Fruit fly (Drosophila melanogaster) whole organism, embryonic: ENCODE results near the gene CG31275.
A peak's percentile ranks its signal among the peaks of the same experiment; 100 is the strongest.

Experiments used
- Abd-B ChIP-seq: fragments of 200-800 bp; sonication (Bioruptor generic); optimal IDR thresholded peaks from 2 replicates; lab custom pipeline; 2018; ENCODE audit warnings: missing biosample characterization, mild to moderate bottlenecking, missing genetic modification characterization, moderate library complexity
- Aef1 ChIP-seq: fragments of 200-800 bp; sonication (Bioruptor generic); IDR thresholded peaks from 3 replicates; pipeline ENCODE4 v1.3.6; 2022; ENCODE audit warnings: missing biosample characterization, missing genetic modification characterization
- CG10543 ChIP-seq: fragments of 200-800 bp; sonication (Bioruptor generic); optimal IDR thresholded peaks from 3 replicates; lab custom pipeline; 2017; ENCODE audit warnings: missing biosample characterization, mild to moderate bottlenecking, missing genetic modification characterization, moderate library complexity
- CG10979 ChIP-seq: fragments of 200-800 bp; sonication (Bioruptor generic); optimal IDR thresholded peaks from 2 replicates; lab custom pipeline; 2018; ENCODE audit warnings: missing biosample characterization, mild to moderate bottlenecking, missing genetic modification characterization, moderate library complexity
- CG11560 ChIP-seq: fragments of 200-800 bp; sonication (Bioruptor generic); IDR thresholded peaks from 3 replicates; pipeline ENCODE4 v1.3.6; 2022; ENCODE audit warnings: missing biosample characterization, missing genetic modification characterization
- CG12299 ChIP-seq: fragments of 200-800 bp; sonication (Bioruptor generic); optimal IDR thresholded peaks from 2 replicates; lab custom pipeline; 2018; ENCODE audit warnings: missing biosample characterization, mild to moderate bottlenecking, missing genetic modification characterization
- CG12769 ChIP-seq: fragments of 200-800 bp; sonication (Bioruptor generic); optimal IDR thresholded peaks from 2 replicates; lab custom pipeline; 2019; ENCODE audit warnings: missing biosample characterization, mild to moderate bottlenecking, missing genetic modification characterization, moderate library complexity
- CG13424 ChIP-seq: fragments of 200-800 bp; sonication (Bioruptor generic); optimal IDR thresholded peaks from 2 replicates; lab custom pipeline; 2019; ENCODE audit warnings: missing biosample characterization, mild to moderate bottlenecking, missing genetic modification characterization, moderate library complexity
- CG14441 ChIP-seq: fragments of 200-800 bp; sonication (Bioruptor generic); IDR thresholded peaks from 2 replicates; pipeline ENCODE4 v1.3.6; 2022; ENCODE audit warnings: missing biosample characterization, missing genetic modification characterization
- CG1647 ChIP-seq: fragments of 200-800 bp; sonication (Bioruptor generic); optimal IDR thresholded peaks from 3 replicates; lab custom pipeline; 2016; ENCODE audit warnings: missing biosample characterization, missing genetic modification characterization
- CG1832 ChIP-seq: fragments of 200-800 bp; sonication (Bioruptor generic); optimal IDR thresholded peaks from 2 replicates; lab custom pipeline; 2017; ENCODE audit warnings: missing biosample characterization, mild to moderate bottlenecking, missing genetic modification characterization, inconsistent platforms
- CG18476 ChIP-seq: fragments of 200-800 bp; sonication (Bioruptor generic); optimal IDR thresholded peaks from 2 replicates; lab custom pipeline; 2016; ENCODE audit warnings: missing biosample characterization, mild to moderate bottlenecking, missing genetic modification characterization
- CG2875 ChIP-seq: fragments of 200-800 bp; sonication (Bioruptor generic); optimal IDR thresholded peaks from 2 replicates; lab custom pipeline; 2017; ENCODE audit warnings: missing biosample characterization, mild to moderate bottlenecking, missing genetic modification characterization, missing genetic modification reagents
- CG2889 ChIP-seq: fragments of 200-800 bp; sonication (Bioruptor generic); IDR thresholded peaks from 3 replicates; pipeline ENCODE4 v1.3.6; 2022; ENCODE audit warnings: missing biosample characterization, missing genetic modification characterization
- CG3065 ChIP-seq: fragments of 200-800 bp; sonication (Bioruptor generic); optimal IDR thresholded peaks from 2 replicates; lab custom pipeline; 2016; ENCODE audit warnings: missing biosample characterization, missing genetic modification characterization
- CG31388 ChIP-seq: fragments of 200-800 bp; sonication (Bioruptor generic); optimal IDR thresholded peaks from 2 replicates; lab custom pipeline; 2016; ENCODE audit warnings: missing biosample characterization, missing genetic modification characterization
- CG33213 ChIP-seq: fragments of 200-800 bp; sonication (Bioruptor generic); optimal IDR thresholded peaks from 3 replicates; lab custom pipeline; 2016; ENCODE audit warnings: missing biosample characterization, missing genetic modification characterization
- CG34376 ChIP-seq: fragments of 200-800 bp; sonication (Bioruptor generic); optimal IDR thresholded peaks from 2 replicates; lab custom pipeline; 2018; ENCODE audit warnings: missing biosample characterization, mild to moderate bottlenecking, missing genetic modification characterization
- CG34422 ChIP-seq: fragments of 200-800 bp; sonication (Bioruptor generic); IDR thresholded peaks from 3 replicates; pipeline ENCODE4 v1.3.6; 2022; ENCODE audit warnings: missing biosample characterization, missing genetic modification characterization
- CG3726 ChIP-seq: fragments of 200-800 bp; sonication (Bioruptor generic); IDR thresholded peaks from 3 replicates; pipeline ENCODE4, ENCODE4 v1.3.6; 2022; ENCODE audit warnings: missing biosample characterization, missing genetic modification characterization
- CG3995 ChIP-seq: fragments of 200-800 bp; sonication (Bioruptor generic); optimal IDR thresholded peaks from 3 replicates; lab custom pipeline; 2016; ENCODE audit warnings: missing biosample characterization, missing genetic modification characterization
- CG7271 ChIP-seq: fragments of 200-800 bp; sonication (Bioruptor generic); optimal IDR thresholded peaks from 2 replicates; lab custom pipeline; 2018; ENCODE audit warnings: missing biosample characterization, mild to moderate bottlenecking, missing genetic modification characterization, moderate library complexity
- CG7556 ChIP-seq: fragments of 200-800 bp; sonication (Bioruptor generic); optimal IDR thresholded peaks from 2 replicates; lab custom pipeline; 2017; ENCODE audit warnings: missing biosample characterization, mild to moderate bottlenecking, missing genetic modification characterization
- CG8281 ChIP-seq: fragments of 200-800 bp; sonication (Bioruptor generic); optimal IDR thresholded peaks from 2 replicates; lab custom pipeline; 2018; ENCODE audit warnings: missing biosample characterization, mild to moderate bottlenecking, missing genetic modification characterization, moderate library complexity
- CG8765 ChIP-seq: fragments of 200-800 bp; sonication (Bioruptor generic); IDR thresholded peaks from 2 replicates; pipeline ENCODE4 v1.3.6; 2022; ENCODE audit warnings: missing biosample characterization, missing genetic modification characterization
- CHES-1-like ChIP-seq: fragments of 200-800 bp; sonication (Bioruptor generic); optimal IDR thresholded peaks from 2 replicates; lab custom pipeline; 2016; ENCODE audit warnings: missing biosample characterization, missing genetic modification characterization
- Hr51 ChIP-seq, 2 experiments: fragments of 200-800 bp; sonication (Bioruptor generic); optimal IDR thresholded peaks; 2 replicates in 1 of 2; 3 replicates in 1 of 2; lab custom pipeline; 2016 to 2018; ENCODE audit warnings: missing biosample characterization in 2 of 2, missing genetic modification characterization in 2 of 2, mild to moderate bottlenecking in 1 of 2, moderate library complexity in 1 of 2
- Lpt ChIP-seq: fragments of >200 bp; optimal IDR thresholded peaks from 2 replicates; lab custom pipeline; 2018; ENCODE audit warnings: missing biosample characterization, missing genetic modification characterization
- Mad ChIP-seq: fragments of 200-800 bp; sonication (Bioruptor generic); optimal IDR thresholded peaks from 2 replicates; lab custom pipeline; 2016; ENCODE audit warnings: missing biosample characterization, missing genetic modification characterization
- PHDP ChIP-seq: fragments of 200-800 bp; sonication (Bioruptor generic); optimal IDR thresholded peaks from 3 replicates; lab custom pipeline; 2018; ENCODE audit warnings: missing biosample characterization, mild to moderate bottlenecking, missing genetic modification characterization, moderate library complexity
- Pdp1 ChIP-seq, 2 experiments: fragments of 200-800 bp; sonication (Bioruptor generic); optimal IDR thresholded peaks; 3 replicates each; lab custom pipeline; 2016; ENCODE audit warnings: missing biosample characterization in 2 of 2, missing genetic modification characterization in 2 of 2, mild to moderate bottlenecking in 1 of 2, moderate library complexity in 1 of 2
- bab2 ChIP-seq: fragments of 200-800 bp; sonication (Bioruptor generic); optimal IDR thresholded peaks from 2 replicates; lab custom pipeline; 2016; ENCODE audit warnings: missing biosample characterization, missing genetic modification characterization
- bcd ChIP-seq: fragments of 200-800 bp; sonication (Bioruptor generic); optimal IDR thresholded peaks from 2 replicates; lab custom pipeline; 2017; ENCODE audit warnings: missing biosample characterization, mild to moderate bottlenecking, missing genetic modification characterization
- bigmax ChIP-seq: fragments of 200-800 bp; sonication (Bioruptor generic); optimal IDR thresholded peaks from 2 replicates; lab custom pipeline; 2018; ENCODE audit warnings: missing biosample characterization, mild to moderate bottlenecking, missing genetic modification characterization
- chm ChIP-seq: fragments of 200-800 bp; sonication (Bioruptor generic); IDR thresholded peaks from 2 replicates; pipeline ENCODE4 v1.3.6; 2022; ENCODE audit warnings: missing biosample characterization, missing genetic modification characterization
- dan ChIP-seq: fragments of 200-800 bp; sonication (Bioruptor generic); IDR thresholded peaks from 2 replicates; pipeline ENCODE4 v1.3.6; 2022; ENCODE audit warnings: missing biosample characterization, missing genetic modification characterization
- danr ChIP-seq: fragments of 200-800 bp; sonication (Bioruptor generic); IDR thresholded peaks from 2 replicates; pipeline ENCODE4 v1.3.6; 2022; ENCODE audit warnings: missing biosample characterization, missing genetic modification characterization
- dati ChIP-seq: fragments of 200-800 bp; sonication (Bioruptor generic); IDR thresholded peaks from 2 replicates; pipeline ENCODE4 v1.3.6; 2022; ENCODE audit warnings: missing biosample characterization, missing genetic modification characterization
- dpn ChIP-seq, 2 experiments: fragments of 200-800 bp; sonication (Bioruptor generic); optimal IDR thresholded peaks; 3 replicates each; lab custom pipeline; 2016; ENCODE audit warnings: missing biosample characterization in 2 of 2, missing genetic modification characterization in 2 of 2
- ftz-f1 ChIP-seq: fragments of 200-800 bp; sonication (Bioruptor generic); optimal IDR thresholded peaks from 2 replicates; lab custom pipeline; 2016; ENCODE audit warnings: missing biosample characterization, missing genetic modification characterization
- grau ChIP-seq: fragments of 200-800 bp; optimal IDR thresholded peaks from 3 replicates; lab custom pipeline; 2019; ENCODE audit warnings: missing biosample characterization, mild to moderate bottlenecking, missing genetic modification characterization, moderate library complexity
- ind ChIP-seq: fragments of 200-800 bp; sonication (Bioruptor generic); optimal IDR thresholded peaks from 3 replicates; lab custom pipeline; 2016; ENCODE audit warnings: missing biosample characterization, missing genetic modification characterization
- inv ChIP-seq: fragments of 200-800 bp; sonication (Bioruptor generic); IDR thresholded peaks from 2 replicates; pipeline ENCODE4 v1.3.6; 2022; ENCODE audit warnings: missing biosample characterization, missing genetic modification characterization; ENCODE audit not compliant: partially characterized antibody
- mam ChIP-seq: fragments of 200-800 bp; sonication (Bioruptor generic); optimal IDR thresholded peaks from 3 replicates; lab custom pipeline; 2016; ENCODE audit warnings: missing biosample characterization, missing genetic modification characterization
- mirr ChIP-seq: fragments of 200-800 bp; sonication (Bioruptor generic); optimal IDR thresholded peaks from 3 replicates; lab custom pipeline; 2018; ENCODE audit warnings: missing biosample characterization, mild to moderate bottlenecking, missing genetic modification characterization
- oc ChIP-seq: fragments of 200-800 bp; sonication (Bioruptor generic); optimal IDR thresholded peaks from 2 replicates; lab custom pipeline; 2018; ENCODE audit warnings: missing biosample characterization, mild to moderate bottlenecking, missing genetic modification characterization, moderate library complexity
- repo ChIP-seq: fragments of 200-800 bp; sonication (Bioruptor generic); optimal IDR thresholded peaks from 2 replicates; lab custom pipeline; 2016; ENCODE audit warnings: missing biosample characterization, missing genetic modification characterization
- sima ChIP-seq: fragments of 200-800 bp; sonication (Bioruptor generic); optimal IDR thresholded peaks from 2 replicates; lab custom pipeline; 2016; ENCODE audit warnings: missing biosample characterization, missing genetic modification characterization
- slp2 ChIP-seq: fragments of 200-800 bp; sonication (Bioruptor generic); optimal IDR thresholded peaks from 2 replicates; lab custom pipeline; 2016; ENCODE audit warnings: missing biosample characterization, missing genetic modification characterization
- twi ChIP-seq: fragments of 200-800 bp; optimal IDR thresholded peaks from 2 replicates; lab custom pipeline; 2019; ENCODE audit warnings: missing biosample characterization, mild to moderate bottlenecking, missing genetic modification characterization, moderate library complexity
- wor ChIP-seq: fragments of 200-800 bp; sonication (Bioruptor generic); IDR thresholded peaks from 2 replicates; pipeline ENCODE4 v1.3.6; 2022; ENCODE audit warnings: missing biosample characterization, missing genetic modification characterization

CG31275 gene

DNA sequence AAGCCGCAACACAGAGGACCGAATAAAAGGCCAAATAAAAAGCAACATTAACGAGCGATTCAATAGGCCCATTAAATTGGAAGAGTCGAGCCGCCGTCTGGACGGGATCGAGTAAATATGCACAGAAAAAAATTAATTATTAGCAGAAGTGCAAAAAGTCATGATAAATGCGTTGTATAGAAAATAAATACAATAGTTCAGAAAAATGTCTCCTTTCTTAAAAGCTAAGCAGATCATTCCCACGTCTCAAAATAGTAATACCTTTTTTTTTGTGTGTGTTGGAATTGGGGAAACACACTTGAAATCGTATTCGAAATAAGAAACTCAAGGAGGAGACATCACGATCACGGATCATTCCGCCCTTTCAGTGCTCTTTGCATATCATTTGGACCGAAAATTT, 18.3 kb upstream of the CG31275 start (continued):
- no peak for TF ChIP-seq dati
- no peak; the same call in 1 of the 2 replicates for TF ChIP-seq CG8765
- no peak for TF ChIP-seq CG2889 (GFP tag; lab: Robert Waterston, UW)
- no peak for TF ChIP-seq CG34422 (GFP tag; lab: Robert Waterston, UW)
- TF ChIP-seq CG14441: peak; percentile 36; the same call in 1 of the 2 replicates
- no peak for TF ChIP-seq inv
- no peak for TF ChIP-seq CG1832 (GFP tag; lab: Kevin White, UChicago)
- TF ChIP-seq repo (GFP tag; lab: Kevin White, UChicago): no peak
- TF ChIP-seq bigmax (GFP tag; lab: Kevin White, UChicago): no peak
- TF ChIP-seq slp2 (GFP tag; lab: Kevin White, UChicago): no peak
- no peak for TF ChIP-seq CG34376 (GFP tag; lab: Kevin White, UChicago)
- TF ChIP-seq mirr (GFP tag; lab: Kevin White, UChicago): no peak
- no peak for TF ChIP-seq CG3995 (GFP tag; lab: Kevin White, UChicago)
- TF ChIP-seq bab2 (GFP tag; lab: Kevin White, UChicago): peak; percentile 34
- TF ChIP-seq CG1647: peak; percentile 1
- no peak for TF ChIP-seq CG3065
- no peak for TF ChIP-seq CG7271 (tag; lab: Kevin White, UChicago)
- peak; percentile 1 for TF ChIP-seq twi
- TF ChIP-seq chm: peak; percentile 67
- TF ChIP-seq Hr51 (GFP tag; optimal IDR thresholded peaks at IDR 0.05; lab: Kevin White, UChicago): peak in 1 of 2 experiments; percentile 68
- TF ChIP-seq CG18476 (GFP tag; lab: Kevin White, UChicago): peak; percentile 37
- TF ChIP-seq Pdp1 (GFP tag; optimal IDR thresholded peaks at IDR 0.05; lab: Kevin White, UChicago): peak; percentile 22 to 47
- TF ChIP-seq ind: peak; percentile 44
- peak; percentile 34 to 36 for TF ChIP-seq dpn (GFP tag; optimal IDR thresholded peaks at IDR 0.05; lab: Kevin White, UChicago)
- peak; percentile 68 for TF ChIP-seq CG13424 (tag; lab: Kevin White, UChicago)
- no peak for TF ChIP-seq CG3726 (GFP tag; lab: Robert Waterston, UW)
- peak; percentile 63 for TF ChIP-seq oc (tag; lab: Kevin White, UChicago)
- TF ChIP-seq Aef1 (GFP tag; lab: Robert Waterston, UW): no peak; the same call in 2 of the 3 replicates
- no peak for TF ChIP-seq CG12769 (tag; lab: Kevin White, UChicago)
- TF ChIP-seq wor (GFP tag; lab: Robert Waterston, UW): peak; percentile 26; the same call in 1 of the 2 replicates
- TF ChIP-seq Lpt: no peak
- TF ChIP-seq ftz-f1 (GFP tag; lab: Kevin White, UChicago): no peak
- no peak for TF ChIP-seq sima (GFP tag; lab: Kevin White, UChicago)
- peak; percentile 6 for TF ChIP-seq CG33213 (GFP tag; lab: Kevin White, UChicago)
- TF ChIP-seq PHDP: peak; percentile 41
- TF ChIP-seq CG10979 (tag; lab: Kevin White, UChicago): peak; percentile 70
- no peak for TF ChIP-seq CG31388 (GFP tag; lab: Kevin White, UChicago)
- peak; percentile 56 for TF ChIP-seq Abd-B (GFP tag; lab: Kevin White, UChicago)
- peak; percentile 10 for TF ChIP-seq CG8281
- no peak for TF ChIP-seq danr (GFP tag; lab: Robert Waterston, UW)
- TF ChIP-seq CG7556 (GFP tag; lab: Kevin White, UChicago): peak; percentile 14
- TF ChIP-seq mam (GFP tag; lab: Kevin White, UChicago): peak; percentile 28
- TF ChIP-seq dan (GFP tag; lab: Robert Waterston, UW): no peak
- peak; percentile 45 for TF ChIP-seq CG2875 (GFP tag; lab: Kevin White, UChicago)
- peak; percentile 45 for TF ChIP-seq grau (tag; lab: Kevin White, UChicago)
- TF ChIP-seq CHES-1-like (GFP tag; lab: Kevin White, UChicago): peak; percentile 17
- TF ChIP-seq bcd (GFP tag; lab: Kevin White, UChicago): peak; percentile 44
- no peak for TF ChIP-seq CG12299
- no peak for TF ChIP-seq Mad (GFP tag; lab: Kevin White, UChicago)
- TF ChIP-seq CG11560 (tag; lab: Robert Waterston, UW): no peak
- no peak for TF ChIP-seq CG10543 (GFP tag; lab: Kevin White, UChicago)
